Worm (Caenorhabditis elegans) whole organism, late embryonic: Measurements from ENCODE around the gene ncx-5.

Experiments
- K02D7.2 ChIP-seq: sonication (generic microtip); optimal IDR thresholded peaks from 2 replicates; lab custom pipeline; 2017; ENCODE audit warnings: mild to moderate bottlenecking, missing genetic modification characterization, missing compliant biosample characterization
- ceh-18 ChIP-seq: sonication (generic microtip); optimal IDR thresholded peaks from 2 replicates; lab custom pipeline; 2016; ENCODE audit warnings: missing genetic modification characterization, missing compliant biosample characterization
- nhr-11 ChIP-seq: fragments of 150-350 bp; optimal IDR thresholded peaks from 2 replicates; lab custom pipeline; 2014; ENCODE audit warnings: missing biosample characterization, missing genetic modification characterization
- odd-2 ChIP-seq: sonication (generic microtip); optimal IDR thresholded peaks from 2 replicates; lab custom pipeline; 2017; ENCODE audit warnings: antibody characterized with exemption, mild to moderate bottlenecking, missing genetic modification characterization, missing compliant biosample characterization
- pqm-1 ChIP-seq: sonication (generic microtip); optimal IDR thresholded peaks from 2 replicates; lab custom pipeline; 2016; ENCODE audit warnings: missing genetic modification characterization, missing compliant biosample characterization
- sox-2 ChIP-seq: fragments of 200-800 bp; sonication (Bioruptor generic); IDR thresholded peaks from 2 replicates; pipeline ENCODE4 v1.3.6; 2022; ENCODE audit warnings: missing genetic modification reagents, missing genetic modification characterization, missing compliant biosample characterization

DNA sequence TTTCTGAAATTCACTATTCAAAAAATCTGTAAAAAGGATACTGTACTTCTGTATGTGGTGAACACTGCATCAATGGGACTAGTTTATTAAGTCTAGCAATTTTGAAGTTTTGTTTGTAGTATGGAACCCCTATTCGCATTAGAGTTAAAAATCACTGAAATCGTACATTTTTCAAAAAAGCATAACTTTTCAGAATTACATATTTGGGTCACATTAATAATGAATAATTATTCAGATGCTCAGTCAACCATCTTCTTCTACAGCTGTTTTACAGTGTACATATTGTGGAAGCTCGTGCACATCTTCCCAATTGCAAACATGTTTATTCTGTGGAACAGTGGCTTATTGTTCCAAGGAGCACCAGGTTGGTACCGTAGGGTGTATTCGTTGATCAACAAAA is 21.2 kb downstream of the ncx-5 start:
- no peak for TF ChIP-seq K02D7.2 (tag; lab: Kevin White, UChicago)
- TF ChIP-seq ceh-18: no peak
- no peak for TF ChIP-seq sox-2 (GFP tag; lab: Robert Waterston, UW)
- no peak for TF ChIP-seq odd-2 (tag; lab: Kevin White, UChicago)
- no peak for TF ChIP-seq nhr-11
- no peak for TF ChIP-seq pqm-1 (tag; lab: Kevin White, UChicago)
